Worm (Caenorhabditis elegans) whole organism, young adult: ENCODE data around the gene tub-1.

Source experiments
- C06A6.2 ChIP-seq: fragments of 200-800 bp; sonication (Bioruptor generic); conservative IDR thresholded peaks from 2 replicates; pipeline ENCODE4 v1.3.6; 2022; ENCODE audit warnings: missing genetic modification characterization, missing compliant biosample characterization
- F49E8.2 ChIP-seq: sonication (generic microtip); optimal IDR thresholded peaks from 3 replicates; lab custom pipeline; 2017; ENCODE audit warnings: missing genetic modification characterization, mild to moderate bottlenecking, missing compliant biosample characterization, antibody characterized with exemption, moderate library complexity; ENCODE audit not compliant: insufficient read depth
- ceh-100 ChIP-seq: fragments of 200-800 bp; sonication (Bioruptor generic); IDR thresholded peaks from 2 replicates; pipeline ENCODE4 v1.3.6; 2022; ENCODE audit warnings: missing genetic modification reagents, missing genetic modification characterization, missing compliant biosample characterization
- ceh-91 ChIP-seq: fragments of 200-800 bp; sonication (Bioruptor generic); IDR thresholded peaks from 2 replicates; pipeline ENCODE4 v1.3.6; 2022; ENCODE audit warnings: missing genetic modification reagents, missing genetic modification characterization, missing compliant biosample characterization
- fkh-3 ChIP-seq: sonication (generic microtip); optimal IDR thresholded peaks from 2 replicates; lab custom pipeline; 2016; ENCODE audit warnings: mild to moderate bottlenecking, missing genetic modification characterization, missing compliant biosample characterization
- hmg-1.2 ChIP-seq: fragments of 200-800 bp; sonication (Bioruptor generic); IDR thresholded peaks from 2 replicates; pipeline ENCODE4 v1.3.6; 2022; ENCODE audit warnings: missing genetic modification reagents, missing genetic modification characterization, missing compliant biosample characterization
- lin-35 ChIP-seq, 3 experiments: fragments of 150-350 bp in 2 of 3; sonication (generic microtip) in 1 of 3; optimal IDR thresholded peaks; 2 replicates each; lab custom pipeline; 2014 to 2018; ENCODE audit warnings: missing biosample characterization in 3 of 3, missing genetic modification characterization in 3 of 3, missing genetic modification reagents in 3 of 3
- madf-10 ChIP-seq: sonication (generic microtip); optimal IDR thresholded peaks from 2 replicates; lab custom pipeline; 2016; ENCODE audit warnings: mild to moderate bottlenecking, missing genetic modification characterization, missing compliant biosample characterization
- rcor-1 ChIP-seq: fragments of 200-800 bp; sonication (Bioruptor generic); IDR thresholded peaks from 2 replicates; pipeline ENCODE4 v1.3.6; 2022; ENCODE audit warnings: missing genetic modification reagents, missing genetic modification characterization, missing compliant biosample characterization
- snpc-4 ChIP-seq, 5 experiments: fragments of 150-350 bp in 1 of 5; sonication (generic microtip) in 4 of 5; optimal IDR thresholded peaks; 2 replicates each; lab custom pipeline; 2014 to 2018; ENCODE audit warnings: missing genetic modification characterization in 5 of 5, missing biosample characterization in 3 of 5, antibody characterized with exemption in 2 of 5, mild to moderate bottlenecking in 2 of 5, missing compliant biosample characterization in 2 of 5, missing genotype in 2 of 5, moderate library complexity in 2 of 5, missing genetic modification reagents in 1 of 5

ce11 chrII:8173449-8173848 lies 16.7 kb upstream of the tub-1 start, which contains the start of the genes decr-1.3 and T05C12.1:
- TF ChIP-seq snpc-4 (GFP tag; optimal IDR thresholded peaks at IDR 0.05; lab: Kevin White, UChicago) (no peak), snpc-4 (tag; optimal IDR thresholded peaks at IDR 0.05; lab: Kevin White, UChicago) (no peak), F49E8.2 (no peak), madf-10 (no peak), C06A6.2 (no peak), lin-35 (GFP tag; optimal IDR thresholded peaks at IDR 0.05; lab: Kevin White, UChicago) (no peak), fkh-3 (tag; lab: Kevin White, UChicago) (no peak), ceh-100 (GFP tag; lab: Robert Waterston, UW) (no peak), hmg-1.2 (GFP tag; lab: Robert Waterston, UW) (no peak), ceh-91 (no peak), rcor-1 (GFP tag; lab: Robert Waterston, UW) (no peak)
